Worm (Caenorhabditis elegans): Measurements from ENCODE around the gene sma-1.
A peak's percentile ranks its signal among the peaks of the same experiment; 100 is the strongest.

sma-1 gene

DNA sequence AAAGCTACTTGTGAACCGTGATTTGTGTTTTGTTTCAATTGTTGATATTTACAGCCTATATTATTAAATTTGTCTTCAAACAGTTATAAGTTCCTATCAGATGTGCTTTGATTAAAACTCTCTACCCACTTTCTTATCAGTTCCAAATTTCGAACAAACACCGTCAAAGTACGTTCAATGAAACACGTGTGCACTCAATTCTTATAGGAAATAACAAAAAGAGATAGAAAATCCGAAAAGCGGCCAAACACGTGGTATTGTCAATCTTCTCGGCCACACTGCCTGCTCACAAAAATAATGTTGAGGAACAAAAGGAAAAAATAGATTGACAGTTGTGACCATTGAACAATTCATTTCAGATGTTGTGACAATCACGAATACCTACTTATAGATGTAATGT, 13.3 kb upstream of the sma-1 start (continued):
- TF ChIP-seq aha-1 (tag) (peak; percentile 19), lin-29 (GFP tag; IDR thresholded peaks at IDR 0.05) (no peak), ceh-28 (tag; optimal IDR thresholded peaks at IDR 0.05) (no peak), F44E2.7 (GFP tag; IDR thresholded peaks at IDR 0.05) (no peak), sdz-12 (GFP tag; optimal IDR thresholded peaks at IDR 0.05) (no peak), zfp-2 (tag; optimal IDR thresholded peaks at IDR 0.05) (no peak), lin-15B (tag; optimal IDR thresholded peaks at IDR 0.05) (no peak), Y5F2A.4 (GFP tag; optimal IDR thresholded peaks at IDR 0.05) (no peak), ztf-11 (tag; optimal IDR thresholded peaks at IDR 0.05) (no peak), dve-1 (tag; optimal IDR thresholded peaks at IDR 0.05; ENCODE audit: insufficient read depth) (peak; percentile 98), attf-4 (tag; optimal IDR thresholded peaks at IDR 0.05) (no peak), mes-2 (tag; optimal IDR thresholded peaks at IDR 0.05; ENCODE audit: poor library complexity, severe bottlenecking) (peak; percentile 32), dpl-1 (GFP tag; optimal IDR thresholded peaks at IDR 0.05) (no peak), daf-12 (tag; optimal IDR thresholded peaks at IDR 0.05) (no peak), madf-5 (GFP tag; IDR thresholded peaks at IDR 0.05) (no peak), unc-39 (tag; optimal IDR thresholded peaks at IDR 0.05) (no peak), lsy-2 (tag; optimal IDR thresholded peaks at IDR 0.05) (peak; percentile 44 to 66), lin-39 (tag; optimal IDR thresholded peaks at IDR 0.05) (no peak), F49E8.2 (tag; optimal IDR thresholded peaks at IDR 0.05; ENCODE audit: borderline replicate concordance) (no peak), set-16 (GFP tag; IDR thresholded peaks at IDR 0.05) (no peak), fkh-10 (GFP tag; optimal IDR thresholded peaks at IDR 0.05) (no peak), cey-2 (tag; optimal IDR thresholded peaks at IDR 0.05; ENCODE audit: borderline replicate concordance, insufficient read depth) (no peak), ztf-7 (tag; optimal IDR thresholded peaks at IDR 0.05) (no peak), daf-19 (GFP tag; conservative IDR thresholded peaks at IDR 0.05) (no peak), Y75B8A.6 (GFP tag; IDR thresholded peaks at IDR 0.05) (no peak), R02D3.7 (tag; optimal IDR thresholded peaks at IDR 0.05) (no peak), nhr-25 (tag; optimal IDR thresholded peaks at IDR 0.05; ENCODE audit: borderline replicate concordance, insufficient read depth) (no peak), egl-43 (GFP tag; IDR thresholded peaks at IDR 0.05) (no peak), F10B5.3 (tag; optimal IDR thresholded peaks at IDR 0.05) (no peak), zfp-3 (GFP tag; conservative IDR thresholded peaks at IDR 0.05) (0 out of 2 replicates have a peak, but pooled peaks have one; percentile 23), nhr-41 (GFP tag; IDR thresholded peaks at IDR 0.05) (no peak), unc-130 (GFP tag; optimal IDR thresholded peaks at IDR 0.05) (no peak), mep-1 (tag; optimal IDR thresholded peaks at IDR 0.05) (peak; percentile 25), tag-97 (GFP tag; IDR thresholded peaks at IDR 0.05) (no peak), snpc-4 (tag; optimal IDR thresholded peaks at IDR 0.05) (no peak), dmd-8 (GFP tag; IDR thresholded peaks at IDR 0.05) (no peak), nhr-237 (tag; optimal IDR thresholded peaks at IDR 0.05) (no peak), hmg-1.1 (GFP tag; IDR thresholded peaks at IDR 0.05) (no peak), nhr-77 (tag; optimal IDR thresholded peaks at IDR 0.05) (peak; percentile 81), lin-13 (GFP tag; optimal IDR thresholded peaks at IDR 0.05) (no peak), ceh-62 (tag; optimal IDR thresholded peaks at IDR 0.05) (no peak), saeg-2 (GFP tag; IDR thresholded peaks at IDR 0.05) (no peak), zip-2 (tag; optimal IDR thresholded peaks at IDR 0.05) (no peak), nhr-102 (tag; optimal IDR thresholded peaks at IDR 0.05) (peak; percentile 42), D1046.2 (GFP tag; IDR thresholded peaks at IDR 0.05) (no peak), aly-2 (tag; optimal IDR thresholded peaks at IDR 0.05) (no peak), tra-1 (GFP tag; IDR thresholded peaks at IDR 0.05) (0 out of 2 replicates have a peak, but pooled peaks have one; percentile 28), spr-3 (GFP tag; optimal IDR thresholded peaks at IDR 0.05) (no peak), ces-1 (GFP tag; optimal IDR thresholded peaks at IDR 0.05) (no peak), spr-1 (tag; optimal IDR thresholded peaks at IDR 0.05) (no peak), nhr-6 (tag; optimal IDR thresholded peaks at IDR 0.05) (no peak), nhr-48 (tag; optimal IDR thresholded peaks at IDR 0.05) (peak; percentile 62), zag-1 (tag; optimal IDR thresholded peaks at IDR 0.05) (no peak)

Data from whole organism, L4 larva.